Worm (Caenorhabditis elegans): ENCODE measurements around the gene wdr-5.2.

DNA sequence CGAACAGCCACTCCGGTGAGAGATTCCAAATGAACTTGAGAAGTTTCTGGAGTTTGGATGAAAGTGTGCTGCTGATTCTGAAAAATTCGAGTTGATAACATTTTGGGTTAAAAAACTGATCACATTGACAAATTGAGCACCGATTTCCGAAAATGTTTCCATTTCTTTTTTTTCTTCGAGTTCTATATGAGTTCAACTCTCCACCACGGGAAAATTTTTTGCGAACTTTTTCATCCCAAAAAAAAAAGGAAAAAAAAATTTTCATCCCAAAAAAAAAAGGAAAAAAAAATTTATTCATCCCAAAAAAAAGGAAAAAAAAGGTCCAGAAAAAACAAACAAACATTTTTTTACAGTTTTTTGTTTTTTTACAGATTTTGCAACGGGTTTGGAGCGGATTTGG is 27.3 kb downstream of the wdr-5.2 start, which contains the start of gene Y60A9A.1:
- TF ChIP-seq dve-1 (tag; optimal IDR thresholded peaks at IDR 0.05) (no peak), ceh-30 (tag; optimal IDR thresholded peaks at IDR 0.05) (no peak), ama-1 (optimal IDR thresholded peaks at IDR 0.05) (no peak), ceh-48 (tag; optimal IDR thresholded peaks at IDR 0.05) (no peak), gmeb-2 (tag; optimal IDR thresholded peaks at IDR 0.05) (no peak), dmd-4 (tag; optimal IDR thresholded peaks at IDR 0.05; ENCODE audit: borderline replicate concordance) (no peak)

Data from whole organism, late embryonic.